Worm (Caenorhabditis elegans) whole organism, L1 larva: Measurements from ENCODE around the gene gfrp-1.

Source experiments
- dpl-1 ChIP-seq, 3 experiments: fragments of 150-350 bp in 2 of 3; sonication (generic microtip) in 1 of 3; optimal IDR thresholded peaks; 2 replicates each; lab custom pipeline; 2014 to 2017; ENCODE audit warnings: missing biosample characterization in 3 of 3, missing genetic modification characterization in 3 of 3, missing genetic modification reagents in 3 of 3
- egl-13 ChIP-seq: sonication (generic microtip); optimal IDR thresholded peaks from 2 replicates; lab custom pipeline; 2016; ENCODE audit warnings: missing genotype, missing genetic modification reagents, missing genetic modification characterization, missing compliant biosample characterization
- egl-27 ChIP-seq, 2 experiments: fragments of 150-350 bp in 1 of 2; sonication (generic microtip); optimal IDR thresholded peaks; 3 replicates each; lab custom pipeline; 2017 to 2018; ENCODE audit warnings: missing biosample characterization in 2 of 2, missing genetic modification characterization in 2 of 2, missing genetic modification reagents in 2 of 2
- hlh-17 ChIP-seq: fragments of 200-800 bp; sonication (Bioruptor generic); optimal IDR thresholded peaks from 2 replicates; lab custom pipeline; 2018; ENCODE audit warnings: missing genetic modification characterization, mild to moderate bottlenecking, missing compliant biosample characterization, moderate library complexity, borderline replicate concordance
- lsy-2 ChIP-seq, 2 experiments: fragments of 150-350 bp; optimal IDR thresholded peaks; 2 replicates each; lab custom pipeline; 2014; ENCODE audit warnings: missing biosample characterization in 2 of 2, missing genetic modification characterization in 2 of 2
- nhr-12 ChIP-seq: sonication (generic microtip); optimal IDR thresholded peaks from 2 replicates; lab custom pipeline; 2017; ENCODE audit warnings: missing biosample characterization, missing genetic modification characterization
- nhr-77 ChIP-seq: fragments of 150-350 bp; optimal IDR thresholded peaks from 2 replicates; lab custom pipeline; 2014; ENCODE audit warnings: missing biosample characterization, missing genetic modification characterization

ce11 chrIV:194442-194841, 9.0 kb upstream of the gfrp-1 start, which contains the start of gene csn-3:
- TF ChIP-seq hlh-17 (GFP tag; lab: Kevin White, UChicago) (no peak), egl-27 (tag; optimal IDR thresholded peaks at IDR 0.05; lab: Kevin White, UChicago) (no peak), nhr-12 (tag; lab: Kevin White, UChicago) (no peak), nhr-77 (tag; lab: Kevin White, UChicago) (no peak), dpl-1 (GFP tag; optimal IDR thresholded peaks at IDR 0.05; lab: Kevin White, UChicago) (no peak), lsy-2 (tag; optimal IDR thresholded peaks at IDR 0.05; lab: Kevin White, UChicago) (no peak), egl-13 (no peak)
